Worm (Caenorhabditis elegans) whole organism, early embryonic: ENCODE measurements around the gene ZK418.13.

Source experiments
- ama-1 ChIP-seq: fragments of 150-350 bp; optimal IDR thresholded peaks from 2 replicates; lab custom pipeline; 2014
- ceh-36 ChIP-seq: sonication (generic microtip); optimal IDR thresholded peaks from 2 replicates; lab custom pipeline; 2016; ENCODE audit warnings: missing genetic modification characterization, inconsistent platforms, missing compliant biosample characterization
- scrt-1 ChIP-seq: fragments of 200-800 bp; sonication (Bioruptor generic); IDR thresholded peaks from 2 replicates; pipeline ENCODE4 v1.3.6; 2022; ENCODE audit warnings: missing genetic modification characterization, missing compliant biosample characterization
- tbx-11 ChIP-seq: fragments of 200-800 bp; sonication (Bioruptor generic); IDR thresholded peaks from 2 replicates; pipeline ENCODE4 v1.3.6; 2022; ENCODE audit warnings: missing genetic modification characterization, missing compliant biosample characterization
- tbx-37 ChIP-seq: fragments of 200-800 bp; sonication (Bioruptor generic); conservative IDR thresholded peaks from 2 replicates; pipeline ENCODE4 v1.3.6; 2022; ENCODE audit warnings: missing genetic modification reagents, missing genetic modification characterization, missing compliant biosample characterization

DNA sequence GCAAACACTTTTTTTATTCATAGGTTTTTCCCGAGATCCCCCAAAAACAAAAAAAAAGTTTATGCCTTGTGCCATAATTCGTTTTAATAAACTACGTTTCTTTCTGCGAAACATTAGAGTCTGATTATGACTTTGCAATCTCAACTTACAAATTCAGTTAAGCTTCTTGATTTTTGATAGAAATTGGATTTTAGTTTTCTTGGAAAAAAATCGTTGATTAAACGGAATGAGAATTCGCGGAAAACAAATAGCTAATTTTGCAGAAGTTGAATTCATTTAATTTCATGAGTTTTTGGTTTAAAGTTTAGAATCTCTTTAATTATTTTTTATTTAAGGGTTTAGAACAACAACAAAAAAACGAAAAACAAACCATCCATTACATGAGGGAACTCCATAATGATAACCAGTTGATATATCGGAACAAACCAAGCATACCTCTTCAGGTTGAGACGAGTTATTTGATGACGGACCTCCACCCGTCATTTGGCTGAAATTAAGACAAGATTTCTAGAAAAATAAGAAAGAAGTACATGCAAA is 38.7 kb upstream of the ZK418.13 start, which contains the start of gene nhr-10:
- no peak for TF ChIP-seq ceh-36 (tag; lab: Kevin White, UChicago)
- TF ChIP-seq ama-1 (lab: Kevin White, UChicago): no peak
- no peak for TF ChIP-seq tbx-37 (GFP tag; lab: Robert Waterston, UW)
- no peak for TF ChIP-seq tbx-11
- TF ChIP-seq scrt-1 (GFP tag; lab: Robert Waterston, UW): no peak
